Worm (Caenorhabditis elegans) whole organism, L1 larva: ENCODE results near the gene srz-66.

Experiments
- C16A3.4 ChIP-seq: fragments of 150-350 bp; optimal IDR thresholded peaks from 2 replicates; lab custom pipeline; 2014; ENCODE audit warnings: missing biosample characterization, missing genetic modification characterization
- C34B4.2 ChIP-seq: sonication (generic microtip); optimal IDR thresholded peaks from 2 replicates; lab custom pipeline; 2017; ENCODE audit warnings: mild to moderate bottlenecking, missing genetic modification characterization, missing compliant biosample characterization
- Y116A8C.19 ChIP-seq: sonication (generic microtip); optimal IDR thresholded peaks from 2 replicates; lab custom pipeline; 2016; ENCODE audit warnings: missing compliant biosample characterization, missing genetic modification characterization, borderline replicate concordance
- aly-2 ChIP-seq: fragments of 150-350 bp; optimal IDR thresholded peaks from 2 replicates; lab custom pipeline; 2014; ENCODE audit warnings: missing biosample characterization, missing genetic modification characterization
- blmp-1 ChIP-seq: fragments of 150-350 bp; optimal IDR thresholded peaks from 2 replicates; lab custom pipeline; 2014; ENCODE audit warnings: missing biosample characterization, missing genetic modification characterization
- ceh-63 ChIP-seq: fragments of 200-800 bp; sonication (Bioruptor generic); optimal IDR thresholded peaks from 2 replicates; lab custom pipeline; 2018; ENCODE audit warnings: mild to moderate bottlenecking, missing genetic modification characterization, missing compliant biosample characterization
- ceh-88 ChIP-seq: fragments of 200-800 bp; sonication (Bioruptor generic); IDR thresholded peaks from 2 replicates; pipeline ENCODE4 v1.3.6; 2022; ENCODE audit warnings: missing genetic modification characterization, missing compliant biosample characterization
- ceh-90 ChIP-seq: sonication (generic microtip); optimal IDR thresholded peaks from 2 replicates; lab custom pipeline; 2016; ENCODE audit warnings: missing genetic modification characterization, missing compliant biosample characterization
- ces-1 ChIP-seq: fragments of 150-350 bp; optimal IDR thresholded peaks from 2 replicates; lab custom pipeline; 2014; ENCODE audit warnings: missing biosample characterization, missing genetic modification reagents, missing genetic modification characterization
- dpl-1 ChIP-seq, 3 experiments: fragments of 150-350 bp in 2 of 3; sonication (generic microtip) in 1 of 3; optimal IDR thresholded peaks; 2 replicates each; lab custom pipeline; 2014 to 2017; ENCODE audit warnings: missing biosample characterization in 3 of 3, missing genetic modification characterization in 3 of 3, missing genetic modification reagents in 3 of 3
- dsc-1 ChIP-seq: sonication (generic microtip); optimal IDR thresholded peaks from 2 replicates; lab custom pipeline; 2016; ENCODE audit warnings: mild to moderate bottlenecking, missing genetic modification characterization, missing compliant biosample characterization
- efl-1 ChIP-seq, 4 experiments: fragments of 150-350 bp; optimal IDR thresholded peaks in 3 of 4; peaks in 1 of 4; 1 replicate in 1 of 4; 2 replicates in 3 of 4; lab custom pipeline; 2014; ENCODE audit warnings: missing biosample characterization in 2 of 4, missing genetic modification characterization in 2 of 4, missing genetic modification reagents in 2 of 4
- elt-2 ChIP-seq: sonication (generic microtip); optimal IDR thresholded peaks from 2 replicates; lab custom pipeline; 2016; ENCODE audit warnings: missing genetic modification characterization, mild to moderate bottlenecking, inconsistent platforms, missing compliant biosample characterization, missing genetic modification reagents
- elt-3 ChIP-seq, 6 experiments: fragments of 150-350 bp in 1 of 6; sonication (generic microtip); optimal IDR thresholded peaks; 2 replicates each; lab custom pipeline; 2017 to 2018; ENCODE audit warnings: missing biosample characterization in 6 of 6, missing genetic modification characterization in 6 of 6, inconsistent platforms in 1 of 6
- fkh-10 ChIP-seq: sonication (generic microtip); optimal IDR thresholded peaks from 2 replicates; lab custom pipeline; 2017; ENCODE audit warnings: missing biosample characterization, missing genetic modification reagents, missing genetic modification characterization
- fkh-8 ChIP-seq: sonication (generic microtip); optimal IDR thresholded peaks from 2 replicates; lab custom pipeline; 2016; ENCODE audit warnings: mild to moderate bottlenecking, missing genetic modification characterization, missing compliant biosample characterization
- jun-1 ChIP-seq: fragments of 150-350 bp; optimal IDR thresholded peaks from 2 replicates; lab custom pipeline; 2014; ENCODE audit warnings: missing biosample characterization, missing genetic modification reagents, missing genetic modification characterization
- lir-3 ChIP-seq: sonication (generic microtip); optimal IDR thresholded peaks from 2 replicates; lab custom pipeline; 2016; ENCODE audit warnings: mild to moderate bottlenecking, missing genetic modification characterization, moderate library complexity, missing compliant biosample characterization; ENCODE audit not compliant: poor library complexity
- lsy-2 ChIP-seq, 2 experiments: fragments of 150-350 bp; optimal IDR thresholded peaks; 2 replicates each; lab custom pipeline; 2014; ENCODE audit warnings: missing biosample characterization in 2 of 2, missing genetic modification characterization in 2 of 2
- mab-9 ChIP-seq: fragments of 200-800 bp; sonication (Bioruptor generic); IDR thresholded peaks from 2 replicates; pipeline ENCODE4 v1.3.6; 2022; ENCODE audit warnings: missing genetic modification reagents, missing genetic modification characterization, missing compliant biosample characterization
- mdl-1 ChIP-seq, 2 experiments: fragments of 150-350 bp; optimal IDR thresholded peaks; 2 replicates each; lab custom pipeline; 2014 to 2017; ENCODE audit warnings: missing biosample characterization in 2 of 2, missing genetic modification characterization in 2 of 2, inconsistent platforms in 1 of 2
- mef-2 ChIP-seq: fragments of 150-350 bp; optimal IDR thresholded peaks from 2 replicates; lab custom pipeline; 2014; ENCODE audit warnings: missing biosample characterization, missing genetic modification characterization
- nhr-19 ChIP-seq: fragments of 200-800 bp; sonication (Bioruptor generic); conservative IDR thresholded peaks from 2 replicates; pipeline ENCODE4 v1.3.6; 2022; ENCODE audit warnings: missing genetic modification characterization, missing compliant biosample characterization
- nhr-20 ChIP-seq: sonication (generic microtip); optimal IDR thresholded peaks from 2 replicates; lab custom pipeline; 2016; ENCODE audit warnings: mild to moderate bottlenecking, missing genetic modification characterization, missing compliant biosample characterization
- nhr-47 ChIP-seq: sonication (generic microtip); optimal IDR thresholded peaks from 2 replicates; lab custom pipeline; 2016; ENCODE audit warnings: mild to moderate bottlenecking, missing genetic modification characterization, moderate library complexity, missing compliant biosample characterization
- nhr-77 ChIP-seq: fragments of 150-350 bp; optimal IDR thresholded peaks from 2 replicates; lab custom pipeline; 2014; ENCODE audit warnings: missing biosample characterization, missing genetic modification characterization
- nhr-84 ChIP-seq: sonication (generic microtip); optimal IDR thresholded peaks from 2 replicates; lab custom pipeline; 2017; ENCODE audit warnings: missing biosample characterization, missing genetic modification characterization
- pag-3 ChIP-seq: sonication (generic microtip); optimal IDR thresholded peaks from 2 replicates; lab custom pipeline; 2017; ENCODE audit warnings: missing genetic modification characterization, mild to moderate bottlenecking, missing compliant biosample characterization, antibody characterized with exemption, borderline replicate concordance; ENCODE audit not compliant: insufficient read depth
- pax-3 ChIP-seq: fragments of 200-800 bp; sonication (Bioruptor generic); optimal IDR thresholded peaks from 2 replicates; lab custom pipeline; 2018; ENCODE audit warnings: mild to moderate bottlenecking, missing genetic modification characterization, moderate library complexity, missing compliant biosample characterization
- pqm-1 ChIP-seq: sonication (generic microtip); optimal IDR thresholded peaks from 3 replicates; lab custom pipeline; 2017; ENCODE audit warnings: missing biosample characterization, missing genetic modification characterization
- snu-23 ChIP-seq: sonication (generic microtip); optimal IDR thresholded peaks from 2 replicates; lab custom pipeline; 2016; ENCODE audit warnings: missing genetic modification characterization, missing compliant biosample characterization
- sox-4 ChIP-seq: sonication (generic microtip); optimal IDR thresholded peaks from 2 replicates; lab custom pipeline; 2016; ENCODE audit warnings: missing genetic modification characterization, missing compliant biosample characterization
- sup-37 ChIP-seq: fragments of 200-800 bp; sonication (Bioruptor generic); optimal IDR thresholded peaks from 2 replicates; lab custom pipeline; 2018; ENCODE audit warnings: mild to moderate bottlenecking, missing genetic modification characterization, missing compliant biosample characterization
- tlp-1 ChIP-seq: fragments of 150-350 bp; optimal IDR thresholded peaks from 2 replicates; lab custom pipeline; 2014; ENCODE audit warnings: missing biosample characterization, missing genetic modification characterization
- unc-130 ChIP-seq: fragments of 150-350 bp; optimal IDR thresholded peaks from 2 replicates; lab custom pipeline; 2017; ENCODE audit warnings: missing biosample characterization, missing genetic modification characterization, inconsistent platforms
- zag-1 ChIP-seq: fragments of 150-350 bp; optimal IDR thresholded peaks from 2 replicates; lab custom pipeline; 2014; ENCODE audit warnings: missing biosample characterization, missing genetic modification characterization
- zip-4 ChIP-seq: fragments of 200-800 bp; sonication (Bioruptor generic); optimal IDR thresholded peaks from 2 replicates; lab custom pipeline; 2018; ENCODE audit warnings: mild to moderate bottlenecking, missing genetic modification characterization, moderate library complexity, missing compliant biosample characterization
- ztf-11 ChIP-seq, 2 experiments: sonication (generic microtip); optimal IDR thresholded peaks; 2 replicates each; lab custom pipeline; 2016 to 2017; ENCODE audit warnings: missing genetic modification characterization in 2 of 2, missing biosample characterization in 1 of 2, missing compliant biosample characterization in 1 of 2
- ztf-4 ChIP-seq: fragments of 150-350 bp; optimal IDR thresholded peaks from 2 replicates; lab custom pipeline; 2014; ENCODE audit warnings: missing biosample characterization, missing genetic modification characterization

The srz-66 gene

ce11 chrV:17170822-17171221 is 3.5 kb upstream of the srz-66 start, which contains the start of gene srw-51:
Gene srw-51, minus strand, starts transcription at chrV:17170922.
- TF ChIP-seq Y116A8C.19 (tag; lab: Kevin White, UChicago), result no peak
- no peak for TF ChIP-seq blmp-1 (tag; lab: Kevin White, UChicago)
- TF ChIP-seq lir-3 (tag; lab: Kevin White, UChicago), result no peak
- no peak for TF ChIP-seq pax-3 (tag; lab: Kevin White, UChicago)
- no peak for TF ChIP-seq pqm-1 (tag; lab: Kevin White, UChicago)
- no peak for TF ChIP-seq dpl-1 (GFP tag; optimal IDR thresholded peaks at IDR 0.05; lab: Kevin White, UChicago)
- TF ChIP-seq pag-3 (tag; lab: Kevin White, UChicago), result no peak
- TF ChIP-seq ces-1 (GFP tag; lab: Kevin White, UChicago), result no peak
- no peak for TF ChIP-seq nhr-19 (GFP tag; lab: Robert Waterston, UW)
- TF ChIP-seq sup-37 (GFP tag; lab: Kevin White, UChicago), result no peak
- TF ChIP-seq sox-4 (tag; lab: Kevin White, UChicago), result no peak
- no peak for TF ChIP-seq mdl-1 (tag; optimal IDR thresholded peaks at IDR 0.05; lab: Kevin White, UChicago)
- TF ChIP-seq nhr-84 (tag; lab: Kevin White, UChicago), result no peak
- TF ChIP-seq nhr-77 (tag; lab: Kevin White, UChicago), result no peak
- TF ChIP-seq C34B4.2 (tag; lab: Kevin White, UChicago), result no peak
- TF ChIP-seq ceh-63 (GFP tag; lab: Kevin White, UChicago), result no peak
- no peak for TF ChIP-seq elt-2 (tag; lab: Kevin White, UChicago)
- TF ChIP-seq ztf-11 (tag; optimal IDR thresholded peaks at IDR 0.05; lab: Kevin White, UChicago), result no peak

- TF ChIP-seq tlp-1 (tag; lab: Kevin White, UChicago) (no peak), pqm-1 (tag; lab: Kevin White, UChicago) (no peak), jun-1 (tag; lab: Kevin White, UChicago) (no peak), C16A3.4 (tag; lab: Kevin White, UChicago) (no peak), nhr-20 (tag; lab: Kevin White, UChicago) (no peak), lsy-2 (tag; optimal IDR thresholded peaks at IDR 0.05; lab: Kevin White, UChicago) (no peak)
Measured at ce11 chrV:17165409-17165808, 1.9 kb downstream of the srz-66 start, which contains the start of gene srh-102. Gene srh-102, minus strand, starts transcription at chrV:17165509.

ce11 chrV:17159430-17159924 is 7.9 kb downstream of the srz-66 start, which contains the start of gene F40D4.12:
Gene F40D4.12, plus strand, starts transcription at chrV:17159874.
- TF ChIP-seq elt-2 (tag; lab: Kevin White, UChicago), result peak; percentile 82
- no peak for TF ChIP-seq elt-3 (tag; optimal IDR thresholded peaks at IDR 0.05; lab: Kevin White, UChicago)
- no peak for TF ChIP-seq nhr-19 (GFP tag; lab: Robert Waterston, UW)
- TF ChIP-seq tlp-1 (tag; lab: Kevin White, UChicago), result peak; percentile 5

ce11 chrV:17157154-17157553 is 10.2 kb downstream of the srz-66 start, which contains the start of gene F40D4.13:
Gene F40D4.13, minus strand, starts transcription at chrV:17157254.
- TF ChIP-seq zip-4, result no peak
- no peak for TF ChIP-seq ztf-4 (tag; lab: Kevin White, UChicago)

- TF ChIP-seq efl-1 (optimal IDR thresholded peaks at IDR 0.05; lab: Kevin White, UChicago) (peak in 1 of 2 experiments; percentile 81), efl-1 (GFP tag; optimal IDR thresholded peaks at IDR 0.05 in 1 of 2; lab: Kevin White, UChicago) (peak in 1 of 2 experiments; percentile 93), aly-2 (no peak)
Measured at ce11 chrV:17155384-17155858, 11.9 kb downstream of the srz-66 start, which contains the start of gene F40D4.17. Gene F40D4.17, minus strand, starts transcription at chrV:17155434.

- TF ChIP-seq mab-9 (GFP tag; lab: Robert Waterston, UW), result no peak
- no peak for TF ChIP-seq fkh-10 (GFP tag; lab: Kevin White, UChicago)
- TF ChIP-seq ceh-88 (GFP tag; lab: Robert Waterston, UW), result no peak
- no peak for TF ChIP-seq dsc-1 (tag; lab: Kevin White, UChicago)
- no peak for TF ChIP-seq ces-1 (GFP tag; lab: Kevin White, UChicago)
- no peak for TF ChIP-seq blmp-1 (tag; lab: Kevin White, UChicago)
- no peak for TF ChIP-seq zag-1 (tag; lab: Kevin White, UChicago)
- TF ChIP-seq fkh-8 (tag; lab: Kevin White, UChicago), result no peak
- TF ChIP-seq nhr-84 (tag; lab: Kevin White, UChicago), result no peak
- no peak for TF ChIP-seq Y116A8C.19 (tag; lab: Kevin White, UChicago)
- TF ChIP-seq mef-2 (tag; lab: Kevin White, UChicago), result no peak
- TF ChIP-seq ceh-90 (tag; lab: Kevin White, UChicago), result no peak
- TF ChIP-seq snu-23 (GFP tag; lab: Kevin White, UChicago), result no peak
- TF ChIP-seq lsy-2 (tag; optimal IDR thresholded peaks at IDR 0.05; lab: Kevin White, UChicago), result no peak
- no peak for TF ChIP-seq sox-4 (tag; lab: Kevin White, UChicago)
- no peak for TF ChIP-seq C34B4.2 (tag; lab: Kevin White, UChicago)
- TF ChIP-seq nhr-47, result no peak
- TF ChIP-seq unc-130 (tag; lab: Kevin White, UChicago), result no peak
- TF ChIP-seq ztf-11 (tag; optimal IDR thresholded peaks at IDR 0.05; lab: Kevin White, UChicago), result no peak
- TF ChIP-seq, all 84 proteins: peak for 0
Measured at ce11 chrV:17154944-17155343, 12.4 kb downstream of the srz-66 start.
